Worm (Caenorhabditis elegans): ENCODE measurements around the gene F11C1.4.

F11C1.4 gene

DNA sequence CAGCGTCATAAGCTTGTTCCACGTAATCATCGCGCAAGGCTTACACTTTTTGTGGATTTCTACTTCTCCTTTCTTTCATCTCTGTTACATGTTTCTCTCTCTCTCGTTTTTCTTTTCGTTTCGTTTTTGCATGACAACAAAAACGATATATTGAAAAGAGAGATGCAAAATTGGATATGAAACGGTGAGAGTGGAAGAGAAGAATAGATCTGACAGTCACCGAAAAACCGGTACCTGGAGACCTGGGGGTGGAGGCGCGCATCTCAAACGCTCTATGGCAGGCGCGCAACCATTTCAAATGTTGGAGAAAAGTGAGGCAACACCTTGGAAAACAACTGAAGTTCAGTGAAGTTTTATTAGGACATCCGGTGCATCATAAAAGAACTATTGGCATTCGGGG lies 32.8 kb downstream of the F11C1.4 start:
- TF ChIP-seq Y53F4B.3 (GFP tag; IDR thresholded peaks at IDR 0.05) (no peak), F55B11.4 (tag; optimal IDR thresholded peaks at IDR 0.05; ENCODE audit: borderline replicate concordance, insufficient read depth) (no peak), T07F8.4 (tag; optimal IDR thresholded peaks at IDR 0.05) (no peak), lin-40 (tag; optimal IDR thresholded peaks at IDR 0.05) (no peak)

DNA sequence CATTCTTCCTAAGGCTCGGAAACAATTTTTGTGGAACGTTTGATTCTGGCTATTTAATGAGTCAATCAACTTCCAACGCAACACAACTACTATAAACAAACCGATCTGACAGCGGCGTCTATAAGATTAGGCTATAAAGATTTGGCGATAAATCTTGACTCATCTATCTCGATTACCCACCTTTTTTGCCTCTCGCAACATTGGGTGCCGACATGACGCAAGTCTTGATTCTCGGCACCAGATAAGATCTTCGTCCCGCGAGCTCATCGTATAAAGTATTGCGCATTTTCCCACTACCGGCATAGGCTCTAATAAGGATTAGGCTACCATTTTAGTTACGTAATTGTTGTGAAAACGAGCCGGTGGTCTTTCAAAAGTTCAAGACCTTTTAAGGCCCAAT lies 35.0 kb downstream of the F11C1.4 start:
- no peak for TF ChIP-seq B0261.1 (tag; optimal IDR thresholded peaks at IDR 0.05)
- TF ChIP-seq ceh-79 (tag; optimal IDR thresholded peaks at IDR 0.05), result no peak
- TF ChIP-seq chd-7 (tag; optimal IDR thresholded peaks at IDR 0.05), result no peak

DNA sequence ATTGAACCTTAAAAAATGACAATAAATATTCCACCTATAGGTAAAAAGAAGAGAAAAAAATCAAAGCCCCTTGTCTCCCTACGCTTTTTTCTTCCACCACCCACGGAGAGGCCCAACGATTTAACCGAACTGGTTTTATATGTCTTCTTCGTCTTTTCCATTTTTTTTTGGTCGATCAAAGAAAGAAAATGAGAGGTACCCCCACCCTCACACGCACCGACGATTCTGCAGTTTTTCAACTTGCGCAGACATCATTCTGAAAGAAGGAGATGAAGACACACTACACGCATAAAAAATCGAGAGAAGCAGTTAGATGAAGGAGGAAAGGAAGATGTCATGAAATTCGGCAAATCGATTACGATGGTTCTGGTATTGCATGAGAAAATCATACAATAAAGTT lies 37.5 kb downstream of the F11C1.4 start:
- TF ChIP-seq F55B11.4 (tag; optimal IDR thresholded peaks at IDR 0.05; ENCODE audit: borderline replicate concordance, insufficient read depth) (no peak), pbrm-1 (GFP tag; IDR thresholded peaks at IDR 0.05) (no peak), hrde-1 (tag; optimal IDR thresholded peaks at IDR 0.05; ENCODE audit: borderline replicate concordance) (no peak), ama-1 (optimal IDR thresholded peaks at IDR 0.05) (no peak), ama-1 (GFP tag; optimal IDR thresholded peaks at IDR 0.05) (no peak), efl-1 (GFP tag; optimal IDR thresholded peaks at IDR 0.05) (no peak), tbx-9 (tag; optimal IDR thresholded peaks at IDR 0.05; ENCODE audit: borderline replicate concordance) (no peak), mes-4 (tag; optimal IDR thresholded peaks at IDR 0.05) (no peak), tlf-1 (GFP tag; optimal IDR thresholded peaks at IDR 0.05) (no peak), ceh-40 (GFP tag; IDR thresholded peaks at IDR 0.05) (no peak), F33H1.4 (GFP tag; IDR thresholded peaks at IDR 0.05) (no peak), F23B12.7 (tag; optimal IDR thresholded peaks at IDR 0.05; ENCODE audit: insufficient read depth) (no peak), B0261.1 (tag; optimal IDR thresholded peaks at IDR 0.05) (no peak)

DNA sequence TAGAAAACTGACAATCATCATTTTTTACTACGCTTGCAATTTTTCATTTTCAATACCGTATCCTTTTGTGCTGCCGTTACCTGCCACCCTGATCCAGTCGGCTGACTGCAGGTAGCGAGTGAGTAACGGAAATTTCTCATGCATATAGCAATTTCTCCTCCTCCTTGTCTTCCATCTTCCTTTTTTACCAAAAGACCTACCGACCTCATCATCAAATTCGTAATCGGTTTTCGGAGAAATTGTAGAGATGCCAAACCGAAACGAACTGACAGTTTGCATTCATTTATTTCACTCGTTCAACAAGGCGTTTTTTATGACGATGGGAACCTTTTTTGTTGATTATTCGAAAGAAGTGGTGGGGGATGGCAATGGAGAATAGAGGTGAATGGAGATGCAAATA lies 39.4 kb downstream of the F11C1.4 start:
- TF ChIP-seq snpc-1.3 (tag; optimal IDR thresholded peaks at IDR 0.05; ENCODE audit: insufficient read depth) (no peak), let-526 (GFP tag; IDR thresholded peaks at IDR 0.05) (no peak), F23B12.7 (tag; optimal IDR thresholded peaks at IDR 0.05; ENCODE audit: insufficient read depth) (no peak), ceh-79 (tag; optimal IDR thresholded peaks at IDR 0.05) (no peak), ceh-91 (GFP tag; IDR thresholded peaks at IDR 0.05) (no peak), Y67H2A.10 (GFP tag; conservative IDR thresholded peaks at IDR 0.05) (no peak), cebp-2 (GFP tag; IDR thresholded peaks at IDR 0.05) (no peak), ccch-3 (GFP tag; optimal IDR thresholded peaks at IDR 0.05) (no peak), F37B4.10 (GFP tag; IDR thresholded peaks at IDR 0.05) (no peak), egrh-3 (GFP tag; IDR thresholded peaks at IDR 0.05) (no peak), Y53F4B.3 (GFP tag; IDR thresholded peaks at IDR 0.05) (no peak), nhr-179 (tag; optimal IDR thresholded peaks at IDR 0.05) (no peak), ztf-25 (GFP tag; IDR thresholded peaks at IDR 0.05) (no peak), aptf-3 (GFP tag; IDR thresholded peaks at IDR 0.05) (no peak), ztf-28 (GFP tag; IDR thresholded peaks at IDR 0.05) (no peak)

DNA sequence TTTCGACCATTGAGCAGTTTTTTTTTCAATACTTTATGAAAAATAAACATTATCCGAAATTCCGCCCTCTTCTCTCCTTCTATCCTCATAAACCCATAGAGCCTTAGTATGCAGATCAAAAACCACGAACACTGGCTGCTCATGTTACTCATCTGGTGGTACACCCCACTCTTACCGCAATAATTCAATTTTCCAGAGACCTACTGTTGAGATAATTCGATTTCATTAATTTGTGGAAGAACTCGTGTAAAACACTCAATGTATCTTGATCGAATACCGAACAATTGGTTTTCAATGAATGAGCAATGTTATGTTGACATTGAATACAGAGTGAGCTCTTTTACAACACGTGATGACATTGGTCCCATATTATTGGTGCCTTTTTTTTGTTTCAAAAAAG lies 44.6 kb downstream of the F11C1.4 start:
- TF ChIP-seq lag-1 (GFP tag; IDR thresholded peaks at IDR 0.05) (no peak), ekl-4 (GFP tag; IDR thresholded peaks at IDR 0.05) (no peak), ceh-79 (tag; optimal IDR thresholded peaks at IDR 0.05) (no peak), mel-28 (tag; optimal IDR thresholded peaks at IDR 0.05; ENCODE audit: borderline replicate concordance) (no peak), zfh-2 (GFP tag; conservative IDR thresholded peaks at IDR 0.05) (no peak), madf-3 (GFP tag; IDR thresholded peaks at IDR 0.05) (no peak), sea-2 (GFP tag; IDR thresholded peaks at IDR 0.05) (no peak), ztf-6 (GFP tag; IDR thresholded peaks at IDR 0.05) (no peak), athp-1 (tag; optimal IDR thresholded peaks at IDR 0.05) (no peak), cebp-2 (GFP tag; IDR thresholded peaks at IDR 0.05) (no peak), hmg-1.2 (GFP tag; IDR thresholded peaks at IDR 0.05) (no peak), lsl-1 (GFP tag; optimal IDR thresholded peaks at IDR 0.05) (no peak), snpc-3.4 (tag; optimal IDR thresholded peaks at IDR 0.05) (no peak), T07F8.4 (tag; optimal IDR thresholded peaks at IDR 0.05) (no peak), nfya-1 (tag; optimal IDR thresholded peaks at IDR 0.05; ENCODE audit: borderline replicate concordance, insufficient read depth) (no peak), chd-7 (tag; optimal IDR thresholded peaks at IDR 0.05) (no peak), sptf-2 (GFP tag; optimal IDR thresholded peaks at IDR 0.05) (no peak), nhr-80 (tag; optimal IDR thresholded peaks at IDR 0.05) (no peak)
